Fruit fly (Drosophila melanogaster): ENCODE data around the gene Dbp21E2.

Gene Dbp21E2

DNA sequence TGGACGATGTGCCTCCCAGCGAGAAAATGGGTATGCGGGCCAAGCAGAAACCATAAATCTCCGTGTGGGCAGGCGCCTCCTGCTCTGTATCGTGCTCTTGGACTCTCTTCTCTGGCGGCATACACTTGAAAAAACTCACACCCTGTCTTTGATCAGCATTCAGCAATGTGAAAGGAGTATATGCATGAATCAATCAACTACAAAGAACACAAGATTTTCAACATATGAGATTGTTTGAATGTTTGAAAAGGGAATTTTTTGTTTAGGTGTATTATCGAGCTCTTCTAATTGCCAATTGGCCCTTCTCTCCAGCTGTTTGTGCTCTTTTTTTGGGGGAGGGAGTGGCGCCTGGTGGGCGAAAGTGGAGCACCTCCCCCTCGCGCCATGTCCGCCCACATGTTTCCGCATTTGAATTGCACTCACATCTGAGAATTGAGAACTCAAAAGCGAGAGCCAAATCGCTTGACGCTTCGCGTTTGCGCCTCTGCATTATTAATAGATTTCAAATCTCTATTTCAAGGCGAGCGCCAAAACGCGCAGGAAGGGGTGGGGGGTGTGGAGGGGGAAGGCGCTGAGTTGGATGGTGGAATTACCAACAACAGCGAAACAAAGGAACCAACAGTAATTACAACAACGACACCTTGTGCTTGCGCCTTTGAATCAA lies 34.1 kb downstream of the Dbp21E2 start (continued):
- TF ChIP-seq CG16779 (tag; optimal IDR thresholded peaks at IDR 0.05) = peak; percentile 45
- peak; percentile 86 for TF ChIP-seq Hr39 (GFP tag; optimal IDR thresholded peaks at IDR 0.05)
- peak; percentile 84 for TF ChIP-seq achi (GFP tag; optimal IDR thresholded peaks at IDR 0.05)
- peak; percentile 80 for TF ChIP-seq pdm3 (GFP tag; optimal IDR thresholded peaks at IDR 0.05)
- peak; percentile 44 to 67 for TF ChIP-seq salr (GFP tag; optimal IDR thresholded peaks at IDR 0.05)
- TF ChIP-seq CG6854 (GFP tag; optimal IDR thresholded peaks at IDR 0.05) = peak; percentile 37
- peak; percentile 83 for TF ChIP-seq net (GFP tag; optimal IDR thresholded peaks at IDR 0.05)
- peak; percentile 75 for TF ChIP-seq acj6 (GFP tag; optimal IDR thresholded peaks at IDR 0.05)
- peak; percentile 55 for TF ChIP-seq Ets21C (GFP tag; optimal IDR thresholded peaks at IDR 0.05)

DNA sequence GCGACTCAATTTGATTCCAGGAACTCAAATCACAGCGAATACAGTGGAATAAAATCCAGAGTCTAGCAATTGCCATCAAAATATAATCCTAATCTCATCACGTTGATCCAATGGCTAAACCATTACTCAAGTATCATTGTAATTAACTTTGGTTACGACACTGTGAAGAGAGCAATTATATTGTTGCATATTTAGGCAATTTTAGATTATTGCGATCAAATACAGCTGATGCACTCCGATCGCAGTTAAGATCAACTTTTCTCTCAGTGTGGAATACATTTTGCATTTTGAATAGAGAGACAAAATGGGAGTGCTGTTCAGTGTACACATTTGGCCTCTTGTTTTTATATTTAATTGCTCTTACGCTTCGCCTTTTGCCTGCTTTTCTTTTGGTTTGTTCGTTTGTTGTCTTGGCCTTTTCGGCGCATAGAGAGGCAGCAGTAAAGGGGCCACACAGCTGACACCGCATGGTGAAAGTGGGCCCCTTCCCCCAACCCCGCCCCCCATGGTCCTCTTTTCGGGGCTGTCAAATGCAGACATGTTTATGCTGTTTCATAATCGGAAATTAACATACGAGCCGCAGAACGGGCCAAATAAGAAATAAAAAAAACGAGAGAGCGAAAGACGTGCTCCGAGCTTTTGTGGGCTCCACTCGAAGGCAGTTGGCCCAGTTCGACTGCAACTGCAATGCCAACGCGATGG lies 34.9 kb downstream of the Dbp21E2 start:
- TF ChIP-seq net (GFP tag; optimal IDR thresholded peaks at IDR 0.05) = peak; percentile 61
- no peak for TF ChIP-seq ss (GFP tag; optimal IDR thresholded peaks at IDR 0.05)
- no peak for TF ChIP-seq spab (GFP tag; optimal IDR thresholded peaks at IDR 0.05)
- TF ChIP-seq CG6163 (GFP tag; IDR thresholded peaks at IDR 0.05) = peak; percentile 70
- peak; percentile 66 for TF ChIP-seq Sox102F (GFP tag; optimal IDR thresholded peaks at IDR 0.05)
- peak; percentile 67 for TF ChIP-seq OdsH (GFP tag; optimal IDR thresholded peaks at IDR 0.05)
- TF ChIP-seq CG11902 (GFP tag; optimal IDR thresholded peaks at IDR 0.05) = peak; percentile 6
- TF ChIP-seq Gug (GFP tag; IDR thresholded peaks at IDR 0.05) = peak; percentile 67
- TF ChIP-seq Sox15 (GFP tag; optimal IDR thresholded peaks at IDR 0.05) = peak; percentile 21
- peak; percentile 48 for TF ChIP-seq CG16779 (tag; optimal IDR thresholded peaks at IDR 0.05)
- no peak for TF ChIP-seq CG9139 (GFP tag; optimal IDR thresholded peaks at IDR 0.05)
- TF ChIP-seq Ets21C (GFP tag; optimal IDR thresholded peaks at IDR 0.05) = peak; percentile 49
- no peak for TF ChIP-seq CG6808 (GFP tag; optimal IDR thresholded peaks at IDR 0.05)
- peak; percentile 51 for TF ChIP-seq CG7368 (GFP tag; optimal IDR thresholded peaks at IDR 0.05)
- peak; percentile 24 for TF ChIP-seq Sox14 (GFP tag; optimal IDR thresholded peaks at IDR 0.05)
- TF ChIP-seq CG1621 (tag; optimal IDR thresholded peaks at IDR 0.05) = peak; percentile 14
- TF ChIP-seq CG6792 (GFP tag; optimal IDR thresholded peaks at IDR 0.05) = peak; percentile 47
- peak; percentile 80 for TF ChIP-seq CG4318 (GFP tag; optimal IDR thresholded peaks at IDR 0.05)
- TF ChIP-seq cyc (GFP tag; optimal IDR thresholded peaks at IDR 0.05) = peak; percentile 61
- peak; percentile 68; the same call in 2 of the 3 replicates for TF ChIP-seq CG8119 (GFP tag; IDR thresholded peaks at IDR 0.05)
- peak; percentile 62 for TF ChIP-seq Smox (GFP tag; optimal IDR thresholded peaks at IDR 0.05)
- peak; percentile 24 for TF ChIP-seq CG10669 (GFP tag; optimal IDR thresholded peaks at IDR 0.05)
- no peak for TF ChIP-seq Ets96B (tag; optimal IDR thresholded peaks at IDR 0.05)
- peak; percentile 85 for TF ChIP-seq CG15336 (GFP tag; IDR thresholded peaks at IDR 0.05)
- TF ChIP-seq Met (GFP tag; optimal IDR thresholded peaks at IDR 0.05) = peak; percentile 76
- TF ChIP-seq CG6854 (GFP tag; optimal IDR thresholded peaks at IDR 0.05) = peak; percentile 32
- TF ChIP-seq CG8319 (GFP tag; optimal IDR thresholded peaks at IDR 0.05) = peak; percentile 28
- TF ChIP-seq esn (GFP tag; optimal IDR thresholded peaks at IDR 0.05) = peak; percentile 66
- TF ChIP-seq CG11294 (GFP tag; IDR thresholded peaks at IDR 0.05) = peak; percentile 45; the same call in 1 of the 2 replicates
- TF ChIP-seq CG11762 (GFP tag; optimal IDR thresholded peaks at IDR 0.05; ENCODE audit: insufficient read depth) = peak; percentile 47
- peak; percentile 30 for TF ChIP-seq Eip75B (GFP tag; optimal IDR thresholded peaks at IDR 0.05)
- TF ChIP-seq fd85E (GFP tag; optimal IDR thresholded peaks at IDR 0.05) = no peak
- peak; percentile 61 for TF ChIP-seq topi (GFP tag; optimal IDR thresholded peaks at IDR 0.05)
- TF ChIP-seq dsx (GFP tag; optimal IDR thresholded peaks at IDR 0.05; ENCODE audit: poor library complexity, severe bottlenecking) = no peak
- peak in 1 of 2 experiments; percentile 22 for TF ChIP-seq salr (GFP tag; optimal IDR thresholded peaks at IDR 0.05)
- peak; percentile 78 for TF ChIP-seq CG6276 (GFP tag; optimal IDR thresholded peaks at IDR 0.05)
- peak; percentile 73 for TF ChIP-seq acj6 (GFP tag; optimal IDR thresholded peaks at IDR 0.05)
- TF ChIP-seq CG8632 (GFP tag; optimal IDR thresholded peaks at IDR 0.05) = peak; percentile 13
- TF ChIP-seq CG3919 (GFP tag; optimal IDR thresholded peaks at IDR 0.05) = peak; percentile 69
- TF ChIP-seq fd59A (GFP tag; optimal IDR thresholded peaks at IDR 0.05) = peak; percentile 1
- TF ChIP-seq Eip93F (GFP tag; optimal IDR thresholded peaks at IDR 0.05) = no peak
- no peak for TF ChIP-seq Hr38 (GFP tag; optimal IDR thresholded peaks at IDR 0.05)
- TF ChIP-seq CG32006 (GFP tag; optimal IDR thresholded peaks at IDR 0.05) = peak; percentile 86
